Worm (Caenorhabditis elegans) whole organism, L1 larva: ENCODE data around the gene ccr-4.

Source experiments
- C16A3.4 ChIP-seq: fragments of 150-350 bp; optimal IDR thresholded peaks from 2 replicates; lab custom pipeline; 2014; ENCODE audit warnings: missing biosample characterization, missing genetic modification characterization
- F16B12.6 ChIP-seq: fragments of 150-350 bp; optimal IDR thresholded peaks from 2 replicates; lab custom pipeline; 2014; ENCODE audit warnings: missing biosample characterization, missing genetic modification characterization
- Y116A8C.19 ChIP-seq: sonication (generic microtip); optimal IDR thresholded peaks from 2 replicates; lab custom pipeline; 2016; ENCODE audit warnings: missing compliant biosample characterization, missing genetic modification characterization, borderline replicate concordance
- aha-1 ChIP-seq: fragments of 150-350 bp; optimal IDR thresholded peaks from 2 replicates; lab custom pipeline; 2014; ENCODE audit warnings: missing biosample characterization, missing genetic modification characterization
- alr-1 ChIP-seq: fragments of 200-800 bp; sonication (Bioruptor generic); optimal IDR thresholded peaks from 2 replicates; lab custom pipeline; 2018; ENCODE audit warnings: borderline replicate concordance, mild to moderate bottlenecking, missing genetic modification characterization, missing compliant biosample characterization
- aly-2 ChIP-seq: fragments of 150-350 bp; optimal IDR thresholded peaks from 2 replicates; lab custom pipeline; 2014; ENCODE audit warnings: missing biosample characterization, missing genetic modification characterization
- blmp-1 ChIP-seq: fragments of 150-350 bp; optimal IDR thresholded peaks from 2 replicates; lab custom pipeline; 2014; ENCODE audit warnings: missing biosample characterization, missing genetic modification characterization
- ceh-63 ChIP-seq: fragments of 200-800 bp; sonication (Bioruptor generic); optimal IDR thresholded peaks from 2 replicates; lab custom pipeline; 2018; ENCODE audit warnings: mild to moderate bottlenecking, missing genetic modification characterization, missing compliant biosample characterization
- ceh-90 ChIP-seq: sonication (generic microtip); optimal IDR thresholded peaks from 2 replicates; lab custom pipeline; 2016; ENCODE audit warnings: missing genetic modification characterization, missing compliant biosample characterization
- dpl-1 ChIP-seq, 3 experiments: fragments of 150-350 bp in 2 of 3; sonication (generic microtip) in 1 of 3; optimal IDR thresholded peaks; 2 replicates each; lab custom pipeline; 2014 to 2017; ENCODE audit warnings: missing biosample characterization in 3 of 3, missing genetic modification characterization in 3 of 3, missing genetic modification reagents in 3 of 3
- efl-1 ChIP-seq, 4 experiments: fragments of 150-350 bp; optimal IDR thresholded peaks in 3 of 4; peaks in 1 of 4; 1 replicate in 1 of 4; 2 replicates in 3 of 4; lab custom pipeline; 2014; ENCODE audit warnings: missing biosample characterization in 2 of 4, missing genetic modification characterization in 2 of 4, missing genetic modification reagents in 2 of 4
- egl-27 ChIP-seq, 2 experiments: fragments of 150-350 bp in 1 of 2; sonication (generic microtip); optimal IDR thresholded peaks; 3 replicates each; lab custom pipeline; 2017 to 2018; ENCODE audit warnings: missing biosample characterization in 2 of 2, missing genetic modification characterization in 2 of 2, missing genetic modification reagents in 2 of 2
- elt-2 ChIP-seq: sonication (generic microtip); optimal IDR thresholded peaks from 2 replicates; lab custom pipeline; 2016; ENCODE audit warnings: missing genetic modification characterization, mild to moderate bottlenecking, inconsistent platforms, missing compliant biosample characterization, missing genetic modification reagents
- elt-3 ChIP-seq, 6 experiments: fragments of 150-350 bp in 1 of 6; sonication (generic microtip); optimal IDR thresholded peaks; 2 replicates each; lab custom pipeline; 2017 to 2018; ENCODE audit warnings: missing biosample characterization in 6 of 6, missing genetic modification characterization in 6 of 6, inconsistent platforms in 1 of 6
- fkh-10 ChIP-seq: sonication (generic microtip); optimal IDR thresholded peaks from 2 replicates; lab custom pipeline; 2017; ENCODE audit warnings: missing biosample characterization, missing genetic modification reagents, missing genetic modification characterization
- grh-1 ChIP-seq: fragments of 200-800 bp; sonication (Bioruptor generic); IDR thresholded peaks from 2 replicates; pipeline ENCODE4 v1.3.6; 2022; ENCODE audit warnings: missing genetic modification reagents, missing genetic modification characterization, missing compliant biosample characterization
- hlh-17 ChIP-seq: fragments of 200-800 bp; sonication (Bioruptor generic); optimal IDR thresholded peaks from 2 replicates; lab custom pipeline; 2018; ENCODE audit warnings: missing genetic modification characterization, mild to moderate bottlenecking, missing compliant biosample characterization, moderate library complexity, borderline replicate concordance
- hlh-4 ChIP-seq: sonication (generic microtip); optimal IDR thresholded peaks from 2 replicates; lab custom pipeline; 2016; ENCODE audit warnings: mild to moderate bottlenecking, missing genetic modification characterization, missing compliant biosample characterization
- irx-1 ChIP-seq: sonication (generic microtip); optimal IDR thresholded peaks from 2 replicates; lab custom pipeline; 2016; ENCODE audit warnings: missing genetic modification characterization, missing compliant biosample characterization
- jun-1 ChIP-seq: fragments of 150-350 bp; optimal IDR thresholded peaks from 2 replicates; lab custom pipeline; 2014; ENCODE audit warnings: missing biosample characterization, missing genetic modification reagents, missing genetic modification characterization
- lin-14 ChIP-seq: fragments of 200-800 bp; sonication (Bioruptor generic); optimal IDR thresholded peaks from 2 replicates; lab custom pipeline; 2018; ENCODE audit warnings: mild to moderate bottlenecking, missing genetic modification characterization, moderate library complexity, missing compliant biosample characterization
- lin-35 ChIP-seq, 2 experiments: fragments of 150-350 bp; optimal IDR thresholded peaks; 2 replicates each; lab custom pipeline; 2014; ENCODE audit warnings: missing biosample characterization in 2 of 2, missing genetic modification characterization in 2 of 2, missing genetic modification reagents in 2 of 2
- lsy-2 ChIP-seq, 2 experiments: fragments of 150-350 bp; optimal IDR thresholded peaks; 2 replicates each; lab custom pipeline; 2014; ENCODE audit warnings: missing biosample characterization in 2 of 2, missing genetic modification characterization in 2 of 2
- mab-9 ChIP-seq: fragments of 200-800 bp; sonication (Bioruptor generic); IDR thresholded peaks from 2 replicates; pipeline ENCODE4 v1.3.6; 2022; ENCODE audit warnings: missing genetic modification reagents, missing genetic modification characterization, missing compliant biosample characterization
- mef-2 ChIP-seq: fragments of 150-350 bp; optimal IDR thresholded peaks from 2 replicates; lab custom pipeline; 2014; ENCODE audit warnings: missing biosample characterization, missing genetic modification characterization
- mep-1 ChIP-seq: fragments of 150-350 bp; optimal IDR thresholded peaks from 2 replicates; lab custom pipeline; 2014; ENCODE audit warnings: missing biosample characterization, missing genetic modification characterization
- nhr-11 ChIP-seq: fragments of 150-350 bp; optimal IDR thresholded peaks from 2 replicates; lab custom pipeline; 2014; ENCODE audit warnings: missing biosample characterization, missing genetic modification characterization
- nhr-12 ChIP-seq: sonication (generic microtip); optimal IDR thresholded peaks from 2 replicates; lab custom pipeline; 2017; ENCODE audit warnings: missing biosample characterization, missing genetic modification characterization
- nhr-20 ChIP-seq: sonication (generic microtip); optimal IDR thresholded peaks from 2 replicates; lab custom pipeline; 2016; ENCODE audit warnings: mild to moderate bottlenecking, missing genetic modification characterization, missing compliant biosample characterization
- nhr-237 ChIP-seq: fragments of 150-350 bp; optimal IDR thresholded peaks from 2 replicates; lab custom pipeline; 2014; ENCODE audit warnings: missing biosample characterization, missing genetic modification characterization
- nhr-47 ChIP-seq: sonication (generic microtip); optimal IDR thresholded peaks from 2 replicates; lab custom pipeline; 2016; ENCODE audit warnings: mild to moderate bottlenecking, missing genetic modification characterization, moderate library complexity, missing compliant biosample characterization
- nhr-84 ChIP-seq: sonication (generic microtip); optimal IDR thresholded peaks from 2 replicates; lab custom pipeline; 2017; ENCODE audit warnings: missing biosample characterization, missing genetic modification characterization
- nhr-85 ChIP-seq: sonication (generic microtip); peaks from one replicate; lab custom pipeline; 2016; ENCODE audit warnings: missing genetic modification characterization, inconsistent platforms, missing compliant biosample characterization
- nhr-90 ChIP-seq: sonication (generic microtip); optimal IDR thresholded peaks from 2 replicates; lab custom pipeline; 2016; ENCODE audit warnings: mild to moderate bottlenecking, missing genetic modification characterization, missing compliant biosample characterization; ENCODE audit not compliant: poor library complexity
- pax-3 ChIP-seq: fragments of 200-800 bp; sonication (Bioruptor generic); optimal IDR thresholded peaks from 2 replicates; lab custom pipeline; 2018; ENCODE audit warnings: mild to moderate bottlenecking, missing genetic modification characterization, moderate library complexity, missing compliant biosample characterization
- pqm-1 ChIP-seq: sonication (generic microtip); optimal IDR thresholded peaks from 3 replicates; lab custom pipeline; 2017; ENCODE audit warnings: missing biosample characterization, missing genetic modification characterization
- snu-23 ChIP-seq: sonication (generic microtip); optimal IDR thresholded peaks from 2 replicates; lab custom pipeline; 2016; ENCODE audit warnings: missing genetic modification characterization, missing compliant biosample characterization
- swsn-7 ChIP-seq: sonication (generic microtip); optimal IDR thresholded peaks from 2 replicates; lab custom pipeline; 2016; ENCODE audit warnings: missing genetic modification characterization, missing compliant biosample characterization
- unc-130 ChIP-seq: fragments of 150-350 bp; optimal IDR thresholded peaks from 2 replicates; lab custom pipeline; 2017; ENCODE audit warnings: missing biosample characterization, missing genetic modification characterization, inconsistent platforms
- unc-86 ChIP-seq: sonication (generic microtip); optimal IDR thresholded peaks from 2 replicates; lab custom pipeline; 2016; ENCODE audit warnings: missing genetic modification characterization, missing compliant biosample characterization
- xbp-1 ChIP-seq: sonication (generic microtip); optimal IDR thresholded peaks from 2 replicates; lab custom pipeline; 2016; ENCODE audit warnings: missing genetic modification characterization, missing compliant biosample characterization
- zag-1 ChIP-seq: fragments of 150-350 bp; optimal IDR thresholded peaks from 2 replicates; lab custom pipeline; 2014; ENCODE audit warnings: missing biosample characterization, missing genetic modification characterization
- zip-4 ChIP-seq: fragments of 200-800 bp; sonication (Bioruptor generic); optimal IDR thresholded peaks from 2 replicates; lab custom pipeline; 2018; ENCODE audit warnings: mild to moderate bottlenecking, missing genetic modification characterization, moderate library complexity, missing compliant biosample characterization
- ztf-4 ChIP-seq: fragments of 150-350 bp; optimal IDR thresholded peaks from 2 replicates; lab custom pipeline; 2014; ENCODE audit warnings: missing biosample characterization, missing genetic modification characterization

ccr-4 gene

ce11 chrIV:12385061-12385460 lies 23.7 kb downstream of the ccr-4 start, which contains the start of gene F28D1.6:
TSS of gene F28D1.6 (minus strand) at chrIV:12385161.
- TF ChIP-seq ceh-63 (GFP tag; lab: Kevin White, UChicago) (no peak), zag-1 (no peak), hlh-17 (GFP tag; lab: Kevin White, UChicago) (no peak), mab-9 (GFP tag; lab: Robert Waterston, UW) (no peak), nhr-47 (no peak), elt-3 (tag; optimal IDR thresholded peaks at IDR 0.05; lab: Kevin White, UChicago) (no peak), nhr-84 (tag; lab: Kevin White, UChicago) (no peak), C16A3.4 (tag; lab: Kevin White, UChicago) (no peak), nhr-90 (tag; lab: Kevin White, UChicago) (no peak), aha-1 (tag; lab: Kevin White, UChicago) (no peak), efl-1 (optimal IDR thresholded peaks at IDR 0.05; lab: Kevin White, UChicago) (no peak), efl-1 (GFP tag; optimal IDR thresholded peaks at IDR 0.05 in 1 of 2; lab: Kevin White, UChicago) (no peak), unc-130 (tag; lab: Kevin White, UChicago) (no peak), nhr-20 (no peak), blmp-1 (tag; lab: Kevin White, UChicago) (no peak), xbp-1 (tag; lab: Kevin White, UChicago) (no peak), unc-86 (tag; lab: Kevin White, UChicago) (no peak), swsn-7 (tag; lab: Kevin White, UChicago) (no peak), alr-1 (tag; lab: Kevin White, UChicago) (no peak), hlh-4 (tag; lab: Kevin White, UChicago) (no peak)

- TF ChIP-seq lsy-2 (tag; optimal IDR thresholded peaks at IDR 0.05; lab: Kevin White, UChicago), result peak in 1 of 2 experiments; percentile 40
- no peak for TF ChIP-seq F16B12.6 (tag; lab: Kevin White, UChicago)
- TF ChIP-seq nhr-85, result peak; percentile 33
- TF ChIP-seq, all 84 proteins: peak for 2
Observed at ce11 chrIV:12389951-12390350, 28.6 kb downstream of the ccr-4 start, which contains the start of gene spe-45. TSS of gene spe-45 (minus strand) at chrIV:12390095.

- TF ChIP-seq pax-3 (tag; lab: Kevin White, UChicago) (peak; percentile 95), jun-1 (tag; lab: Kevin White, UChicago) (peak; percentile 86), grh-1 (GFP tag; lab: Robert Waterston, UW) (peak; percentile 90), ceh-63 (GFP tag; lab: Kevin White, UChicago) (no peak), aly-2 (peak; percentile 81), xbp-1 (tag; lab: Kevin White, UChicago) (peak; percentile 94), Y116A8C.19 (tag; lab: Kevin White, UChicago) (peak; percentile 53), elt-3 (tag; optimal IDR thresholded peaks at IDR 0.05; lab: Kevin White, UChicago) (peak in 5 of 6 experiments; percentile 27 to 86 (median 72)), nhr-12 (tag; lab: Kevin White, UChicago) (no peak), egl-27 (tag; optimal IDR thresholded peaks at IDR 0.05; lab: Kevin White, UChicago) (no peak), mep-1 (tag; lab: Kevin White, UChicago) (peak; percentile 98), dpl-1 (GFP tag; optimal IDR thresholded peaks at IDR 0.05; lab: Kevin White, UChicago) (peak; percentile 83 to 88 (median 87)), nhr-20 (peak; percentile 94), ceh-90 (peak; percentile 85), nhr-237 (tag; lab: Kevin White, UChicago) (peak; percentile 62), snu-23 (peak; percentile 96), hlh-4 (tag; lab: Kevin White, UChicago) (no peak), lsy-2 (tag; optimal IDR thresholded peaks at IDR 0.05; lab: Kevin White, UChicago) (peak; percentile 100), nhr-11 (tag; lab: Kevin White, UChicago) (peak; percentile 87), elt-2 (peak; percentile 79), F16B12.6 (tag; lab: Kevin White, UChicago) (peak; percentile 72), efl-1 (optimal IDR thresholded peaks at IDR 0.05; lab: Kevin White, UChicago) (peak; percentile 93 to 96), efl-1 (GFP tag; optimal IDR thresholded peaks at IDR 0.05 in 1 of 2; lab: Kevin White, UChicago) (peak; percentile 87 to 98), unc-130 (tag; lab: Kevin White, UChicago) (peak; percentile 98), fkh-10 (GFP tag; lab: Kevin White, UChicago) (peak; percentile 81), lin-14 (GFP tag; lab: Kevin White, UChicago) (peak; percentile 94), lin-35 (GFP tag; optimal IDR thresholded peaks at IDR 0.05; lab: Kevin White, UChicago) (peak; percentile 88 to 93), pqm-1 (tag; lab: Kevin White, UChicago) (no peak), nhr-47 (peak; percentile 96), zip-4 (GFP tag; lab: Kevin White, UChicago) (peak; percentile 52), nhr-90 (tag; lab: Kevin White, UChicago) (peak; percentile 95), mef-2 (tag; lab: Kevin White, UChicago) (no peak), nhr-85 (peak; percentile 97), irx-1 (peak; percentile 89), ztf-4 (tag; lab: Kevin White, UChicago) (peak; percentile 83), zag-1 (peak; percentile 65)
Observed at ce11 chrIV:12391003-12391637, 29.8 kb downstream of the ccr-4 start, which contains the start of the genes rps-23 and dpm-3. TSS of gene rps-23 (minus strand) at chrIV:12391053. TSS of gene dpm-3 (plus strand) at chrIV:12391587.
